Worm (Caenorhabditis elegans) whole organism, early embryonic: Measurements from ENCODE around the gene K07C5.3.

Experiments
- B0310.2 ChIP-seq: sonication (generic microtip); optimal IDR thresholded peaks from 2 replicates; lab custom pipeline; 2016; ENCODE audit warnings: mild to moderate bottlenecking, missing genetic modification characterization, missing compliant biosample characterization
- F13C5.2 ChIP-seq: sonication (generic microtip); optimal IDR thresholded peaks from 2 replicates; lab custom pipeline; 2017; ENCODE audit warnings: mild to moderate bottlenecking, missing genetic modification characterization, inconsistent platforms, missing compliant biosample characterization
- aly-1 ChIP-seq: sonication (generic microtip); optimal IDR thresholded peaks from 2 replicates; lab custom pipeline; 2016; ENCODE audit warnings: missing genetic modification characterization, missing compliant biosample characterization
- ama-1 ChIP-seq: fragments of 150-350 bp; optimal IDR thresholded peaks from 2 replicates; lab custom pipeline; 2014
- ceh-13 ChIP-seq: fragments of 200-800 bp; sonication (Bioruptor generic); optimal IDR thresholded peaks from 2 replicates; lab custom pipeline; 2018; ENCODE audit warnings: mild to moderate bottlenecking, missing genetic modification characterization, missing compliant biosample characterization
- ceh-36 ChIP-seq: sonication (generic microtip); optimal IDR thresholded peaks from 2 replicates; lab custom pipeline; 2016; ENCODE audit warnings: missing genetic modification characterization, inconsistent platforms, missing compliant biosample characterization
- ets-7 ChIP-seq: sonication (generic microtip); optimal IDR thresholded peaks from 2 replicates; lab custom pipeline; 2016; ENCODE audit warnings: missing genotype, missing genetic modification characterization, missing compliant biosample characterization
- flt-1 ChIP-seq: fragments of 200-800 bp; sonication (Bioruptor generic); IDR thresholded peaks from 2 replicates; pipeline ENCODE4 v1.3.6; 2022; ENCODE audit warnings: missing genetic modification characterization, missing compliant biosample characterization
- hmbx-1 ChIP-seq: sonication (generic microtip); optimal IDR thresholded peaks from 2 replicates; lab custom pipeline; 2016; ENCODE audit warnings: mild to moderate bottlenecking, missing genetic modification characterization, missing compliant biosample characterization
- hmg-4 ChIP-seq: fragments of 200-800 bp; sonication (Bioruptor generic); optimal IDR thresholded peaks from 2 replicates; lab custom pipeline; 2018; ENCODE audit warnings: mild to moderate bottlenecking, missing genetic modification characterization, missing compliant biosample characterization
- hnd-1 ChIP-seq: sonication (generic microtip); optimal IDR thresholded peaks from 2 replicates; lab custom pipeline; 2016; ENCODE audit warnings: missing genetic modification characterization, missing compliant biosample characterization
- pes-1 ChIP-seq: fragments of 200-800 bp; sonication (Bioruptor generic); IDR thresholded peaks from 2 replicates; pipeline ENCODE4 v1.3.6; 2022; ENCODE audit warnings: missing genetic modification reagents, missing genetic modification characterization, missing compliant biosample characterization
- scrt-1 ChIP-seq: fragments of 200-800 bp; sonication (Bioruptor generic); IDR thresholded peaks from 2 replicates; pipeline ENCODE4 v1.3.6; 2022; ENCODE audit warnings: missing genetic modification characterization, missing compliant biosample characterization
- sea-1 ChIP-seq: fragments of 200-800 bp; sonication (Bioruptor generic); conservative IDR thresholded peaks from 2 replicates; pipeline ENCODE4 v1.3.6; 2022; ENCODE audit warnings: missing genetic modification characterization, missing compliant biosample characterization
- tbx-11 ChIP-seq: fragments of 200-800 bp; sonication (Bioruptor generic); IDR thresholded peaks from 2 replicates; pipeline ENCODE4 v1.3.6; 2022; ENCODE audit warnings: missing genetic modification characterization, missing compliant biosample characterization
- tbx-37 ChIP-seq: fragments of 200-800 bp; sonication (Bioruptor generic); conservative IDR thresholded peaks from 2 replicates; pipeline ENCODE4 v1.3.6; 2022; ENCODE audit warnings: missing genetic modification reagents, missing genetic modification characterization, missing compliant biosample characterization
- tra-4 ChIP-seq: sonication (generic microtip); optimal IDR thresholded peaks from 2 replicates; lab custom pipeline; 2017; ENCODE audit warnings: missing genetic modification characterization, missing compliant biosample characterization

The K07C5.3 gene

DNA sequence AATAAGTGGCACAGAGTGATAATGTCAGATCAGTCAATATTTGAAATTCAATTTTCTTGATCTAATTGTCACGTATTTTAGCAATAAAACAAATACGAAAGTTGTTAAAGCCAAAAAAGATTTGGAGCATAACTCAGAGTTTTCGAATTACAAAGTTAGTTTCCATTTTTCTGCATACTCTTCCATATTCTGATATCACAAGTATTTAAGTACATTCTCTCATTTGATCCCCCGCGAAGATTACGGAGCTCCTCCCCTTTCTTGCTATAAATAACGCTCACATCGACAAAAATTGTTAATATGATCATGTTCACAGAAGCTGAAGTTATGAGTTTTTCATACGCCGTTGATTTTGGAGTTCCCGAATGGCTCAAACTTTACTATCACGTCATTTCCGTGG lies 25.4 kb downstream of the K07C5.3 start, which contains the start of gene sri-20:
TSS of gene sri-20 (plus strand) at position 301 of the 400 bp plus-strand sequence.
- TF ChIP-seq ceh-13 (GFP tag; lab: Kevin White, UChicago) (no peak), scrt-1 (GFP tag; lab: Robert Waterston, UW) (no peak), ceh-36 (tag; lab: Kevin White, UChicago) (no peak), B0310.2 (tag; lab: Kevin White, UChicago) (no peak), hnd-1 (tag; lab: Kevin White, UChicago) (no peak), hmg-4 (GFP tag; lab: Kevin White, UChicago) (no peak), tbx-37 (GFP tag; lab: Robert Waterston, UW) (no peak), aly-1 (tag; lab: Kevin White, UChicago) (no peak), sea-1 (GFP tag; lab: Robert Waterston, UW) (no peak), pes-1 (GFP tag; lab: Robert Waterston, UW) (no peak), ama-1 (lab: Kevin White, UChicago) (no peak), ets-7 (tag; lab: Kevin White, UChicago) (no peak), hmbx-1 (tag; lab: Kevin White, UChicago) (no peak), tra-4 (tag; lab: Kevin White, UChicago) (no peak), flt-1 (GFP tag; lab: Robert Waterston, UW) (no peak), tbx-11 (GFP tag; lab: Robert Waterston, UW) (no peak), F13C5.2 (no peak)

DNA sequence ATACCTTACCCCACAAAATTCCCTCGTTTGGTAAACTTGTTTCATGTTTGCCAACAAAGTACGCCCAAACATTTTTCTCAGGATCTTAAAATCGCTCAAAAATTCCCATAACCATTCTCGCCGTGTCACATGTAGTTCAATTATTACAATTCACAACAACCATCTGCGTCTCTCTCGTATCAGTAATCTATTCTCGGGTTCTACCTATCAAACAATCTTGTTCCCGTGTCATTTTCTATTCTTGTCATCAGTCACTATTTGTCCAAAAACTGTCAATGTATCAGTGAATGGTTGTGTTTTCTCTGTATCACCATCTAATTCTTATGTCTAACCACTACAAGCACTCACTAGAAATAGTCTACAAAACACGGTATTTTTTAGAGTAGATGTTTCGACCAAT lies 28.3 kb downstream of the K07C5.3 start:
- TF ChIP-seq ama-1 (lab: Kevin White, UChicago) = no peak
- TF ChIP-seq B0310.2 (tag; lab: Kevin White, UChicago) = no peak
- no peak for TF ChIP-seq sea-1 (GFP tag; lab: Robert Waterston, UW)
- TF ChIP-seq hmbx-1 (tag; lab: Kevin White, UChicago) = no peak
- no peak for TF ChIP-seq tbx-11 (GFP tag; lab: Robert Waterston, UW)
- no peak for TF ChIP-seq tra-4 (tag; lab: Kevin White, UChicago)
- no peak for TF ChIP-seq ceh-36 (tag; lab: Kevin White, UChicago)
- no peak for TF ChIP-seq F13C5.2
- no peak for TF ChIP-seq ceh-13 (GFP tag; lab: Kevin White, UChicago)
- TF ChIP-seq aly-1 (tag; lab: Kevin White, UChicago) = no peak
- TF ChIP-seq flt-1 (GFP tag; lab: Robert Waterston, UW) = no peak

DNA sequence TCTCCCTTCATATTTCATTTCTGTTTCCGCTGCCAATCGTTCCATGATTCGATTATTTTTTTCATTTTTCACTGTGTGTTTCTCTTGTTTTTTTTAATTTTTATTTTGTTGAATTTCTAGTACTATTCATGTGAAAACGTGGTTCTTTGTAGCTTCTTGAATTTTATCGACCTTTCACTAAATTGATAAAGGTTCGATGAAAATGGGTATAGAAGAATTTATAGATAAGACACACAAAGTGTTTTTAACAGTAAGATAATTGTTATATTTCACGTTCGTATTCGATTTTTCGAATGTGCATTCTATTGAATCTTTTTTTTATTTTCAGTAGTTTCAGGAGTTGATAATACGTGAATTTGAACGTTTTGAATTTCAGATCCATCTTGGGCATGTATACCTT lies 29.1 kb downstream of the K07C5.3 start, which contains the start of gene ugt-49:
TSS of gene ugt-49 (plus strand) at position 371 of the 400 bp plus-strand sequence.
- no peak for TF ChIP-seq ama-1 (lab: Kevin White, UChicago)
- no peak for TF ChIP-seq tbx-11 (GFP tag; lab: Robert Waterston, UW)
- TF ChIP-seq ceh-36 (tag; lab: Kevin White, UChicago) = no peak
- TF ChIP-seq ets-7 (tag; lab: Kevin White, UChicago) = no peak
- no peak for TF ChIP-seq hmg-4 (GFP tag; lab: Kevin White, UChicago)

- TF ChIP-seq flt-1 (GFP tag; lab: Robert Waterston, UW) = no peak
These were observed 36.5 kb downstream of the K07C5.3 start, which contains the start of gene AC3.12 for ce11 chrV:10379293-10379692. AC3.12 (minus strand) TSS chrV:10379393.

- no peak for TF ChIP-seq hnd-1 (tag; lab: Kevin White, UChicago)
- TF ChIP-seq ets-7 (tag; lab: Kevin White, UChicago) = no peak
- no peak for TF ChIP-seq pes-1 (GFP tag; lab: Robert Waterston, UW)
- TF ChIP-seq aly-1 (tag; lab: Kevin White, UChicago) = no peak
- TF ChIP-seq F13C5.2 = no peak
- TF ChIP-seq scrt-1 (GFP tag; lab: Robert Waterston, UW) = no peak
- TF ChIP-seq hmbx-1 (tag; lab: Kevin White, UChicago) = no peak
- no peak for TF ChIP-seq tra-4 (tag; lab: Kevin White, UChicago)
- no peak for TF ChIP-seq sea-1 (GFP tag; lab: Robert Waterston, UW)
These were observed 36.9 kb downstream of the K07C5.3 start for ce11 chrV:10379761-10380160.

ce11 chrV:10381726-10382125 lies 38.9 kb downstream of the K07C5.3 start, which contains the start of gene abu-1:
abu-1 (minus strand) TSS chrV:10381826.
- TF ChIP-seq ets-7 (tag; lab: Kevin White, UChicago) = no peak
- no peak for TF ChIP-seq ceh-36 (tag; lab: Kevin White, UChicago)
- no peak for TF ChIP-seq aly-1 (tag; lab: Kevin White, UChicago)
- no peak for TF ChIP-seq hmg-4 (GFP tag; lab: Kevin White, UChicago)
- no peak for TF ChIP-seq ceh-13 (GFP tag; lab: Kevin White, UChicago)
- no peak for TF ChIP-seq hmbx-1 (tag; lab: Kevin White, UChicago)
- no peak for TF ChIP-seq B0310.2 (tag; lab: Kevin White, UChicago)
- TF ChIP-seq hnd-1 (tag; lab: Kevin White, UChicago) = no peak
- no peak for TF ChIP-seq flt-1 (GFP tag; lab: Robert Waterston, UW)
- TF ChIP-seq tbx-11 (GFP tag; lab: Robert Waterston, UW) = no peak
- TF ChIP-seq F13C5.2 = no peak
- no peak for TF ChIP-seq pes-1 (GFP tag; lab: Robert Waterston, UW)
- TF ChIP-seq ama-1 (lab: Kevin White, UChicago) = no peak
- TF ChIP-seq scrt-1 (GFP tag; lab: Robert Waterston, UW) = no peak
- no peak for TF ChIP-seq sea-1 (GFP tag; lab: Robert Waterston, UW)
- TF ChIP-seq tra-4 (tag; lab: Kevin White, UChicago) = no peak
- no peak for TF ChIP-seq tbx-37 (GFP tag; lab: Robert Waterston, UW)

DNA sequence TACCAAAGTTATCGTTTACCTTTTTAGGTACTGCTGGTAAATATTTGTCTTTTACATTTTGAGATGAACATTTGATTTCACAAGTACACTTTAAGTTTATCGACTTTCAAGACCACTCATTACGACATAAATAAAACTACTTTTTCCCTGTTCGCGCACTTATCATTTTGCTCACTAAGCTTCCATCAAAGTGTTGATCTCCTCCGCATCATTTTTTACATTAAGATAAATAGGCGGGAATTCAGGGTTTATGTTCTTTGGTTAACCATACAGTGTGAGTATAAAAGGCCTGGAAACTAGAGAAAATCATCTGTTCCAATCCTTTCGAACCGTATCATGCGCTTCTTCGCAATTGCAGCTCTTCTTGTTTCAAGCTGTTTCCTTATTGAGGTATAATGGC lies 39.3 kb downstream of the K07C5.3 start, which contains the start of gene pqn-2:
TSS of gene pqn-2 (plus strand) at position 301 of the 400 bp plus-strand sequence.
- TF ChIP-seq ets-7 (tag; lab: Kevin White, UChicago) (no peak), ceh-36 (tag; lab: Kevin White, UChicago) (no peak), aly-1 (tag; lab: Kevin White, UChicago) (no peak), B0310.2 (tag; lab: Kevin White, UChicago) (no peak), tbx-11 (GFP tag; lab: Robert Waterston, UW) (no peak), pes-1 (GFP tag; lab: Robert Waterston, UW) (no peak), F13C5.2 (no peak), hmbx-1 (tag; lab: Kevin White, UChicago) (no peak), sea-1 (GFP tag; lab: Robert Waterston, UW) (no peak), ama-1 (lab: Kevin White, UChicago) (no peak), hnd-1 (tag; lab: Kevin White, UChicago) (no peak), hmg-4 (GFP tag; lab: Kevin White, UChicago) (no peak), scrt-1 (GFP tag; lab: Robert Waterston, UW) (no peak), flt-1 (GFP tag; lab: Robert Waterston, UW) (no peak), tbx-37 (GFP tag; lab: Robert Waterston, UW) (no peak)
